Fruit fly (Drosophila melanogaster): Measurements from ENCODE around the gene CG43725.

The CG43725 gene

DNA sequence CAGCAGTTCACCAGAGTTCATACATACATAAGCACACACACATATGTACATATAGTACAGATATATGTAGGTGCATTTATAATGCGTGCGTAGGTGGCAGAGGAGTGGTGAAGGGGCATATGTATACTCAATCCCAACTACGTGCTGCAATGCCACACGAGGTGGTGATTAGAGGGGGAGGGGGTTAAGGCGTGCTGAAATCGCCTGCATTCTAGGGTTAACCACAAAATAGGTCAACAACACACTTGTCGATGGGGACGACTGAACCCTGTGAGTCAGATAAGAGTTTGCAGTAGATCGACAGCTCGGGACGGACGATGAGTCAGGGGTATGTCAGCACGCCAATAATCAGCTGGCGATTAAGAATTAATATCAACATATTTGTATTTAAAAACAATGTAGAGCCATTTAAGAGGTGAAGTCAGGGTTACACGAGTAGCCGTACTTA is 29.8 kb upstream of the CG43725 start (continued):
- TF ChIP-seq esg (GFP tag; conservative IDR thresholded peaks at IDR 0.05) (no peak), Eip74EF (GFP tag; optimal IDR thresholded peaks at IDR 0.05) (no peak), hbn (GFP tag; IDR thresholded peaks at IDR 0.05; ENCODE audit: partially characterized antibody) (no peak), Sin3A (optimal IDR thresholded peaks at IDR 0.05) (no peak), CG17361 (GFP tag; IDR thresholded peaks at IDR 0.05) (no peak), CG32772 (GFP tag; IDR thresholded peaks at IDR 0.05) (no peak), Adf1 (GFP tag; IDR thresholded peaks at IDR 0.05) (no peak), slp2 (GFP tag; optimal IDR thresholded peaks at IDR 0.05) (no peak), CG12071 (GFP tag; optimal IDR thresholded peaks at IDR 0.05) (no peak), Max (GFP tag; optimal IDR thresholded peaks at IDR 0.05) (no peak), Elba2 (GFP tag; optimal IDR thresholded peaks at IDR 0.05) (no peak), BEAF-32 (GFP tag; optimal IDR thresholded peaks at IDR 0.05) (no peak)

dm6 chr2L:11046051-11046450 is 29.3 kb upstream of the CG43725 start:
- TF ChIP-seq ftz-f1 (GFP tag; optimal IDR thresholded peaks at IDR 0.05) (no peak), CG10267 (tag; optimal IDR thresholded peaks at IDR 0.05) (no peak), eve (GFP tag; optimal IDR thresholded peaks at IDR 0.05) (peak in 1 of 2 experiments; percentile 1), crol (GFP tag; IDR thresholded peaks at IDR 0.05) (no peak), CG10462 (GFP tag; optimal IDR thresholded peaks at IDR 0.05) (no peak), CG17568 (GFP tag; optimal IDR thresholded peaks at IDR 0.05) (no peak), Hey (tag; optimal IDR thresholded peaks at IDR 0.05) (no peak), vvl (GFP tag; IDR thresholded peaks at IDR 0.05) (0 out of 2 replicates have a peak, but pooled peaks have one; percentile 7), CG4360 (GFP tag; IDR thresholded peaks at IDR 0.05) (peak; percentile 37; the same call in 1 of the 2 replicates), Dbx (GFP tag; IDR thresholded peaks at IDR 0.05) (no peak), CG9437 (GFP tag; optimal IDR thresholded peaks at IDR 0.05) (no peak)

DNA sequence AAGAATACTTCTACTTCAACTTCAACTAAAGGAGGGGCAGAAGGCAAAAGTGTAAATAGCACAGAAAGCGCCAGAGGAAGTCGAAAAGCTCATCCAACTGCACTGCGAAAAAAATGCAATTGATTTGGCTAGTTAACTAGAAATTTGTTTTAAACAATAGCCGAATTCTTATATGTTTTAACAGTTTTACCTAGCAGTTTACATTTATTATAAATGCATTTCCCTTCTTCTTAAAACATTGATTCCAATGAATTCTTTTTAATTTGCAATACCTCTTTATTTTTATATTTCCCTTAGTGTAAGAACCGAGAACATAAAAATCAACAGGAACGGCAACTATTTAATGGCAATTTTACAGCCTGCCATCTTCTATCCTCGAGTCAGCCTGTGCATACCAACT is 27.0 kb upstream of the CG43725 start:
- TF ChIP-seq CG18262 (tag; optimal IDR thresholded peaks at IDR 0.05): no peak
- TF ChIP-seq CG7786 (GFP tag; optimal IDR thresholded peaks at IDR 0.05): no peak
- no peak for TF ChIP-seq ab (GFP tag; optimal IDR thresholded peaks at IDR 0.05)
- TF ChIP-seq CG15269 (tag; optimal IDR thresholded peaks at IDR 0.05): no peak
- TF ChIP-seq her (GFP tag; optimal IDR thresholded peaks at IDR 0.05): no peak

dm6 chr2L:11049723-11050122 is 25.6 kb upstream of the CG43725 start:
- TF ChIP-seq inv (GFP tag; IDR thresholded peaks at IDR 0.05; ENCODE audit: partially characterized antibody) (no peak), kni (GFP tag; optimal IDR thresholded peaks at IDR 0.05) (peak; percentile 29), so (GFP tag; IDR thresholded peaks at IDR 0.05) (no peak), CG3995 (GFP tag; optimal IDR thresholded peaks at IDR 0.05) (no peak), CG8281 (tag; optimal IDR thresholded peaks at IDR 0.05) (peak; percentile 52), CG17186 (GFP tag; optimal IDR thresholded peaks at IDR 0.05) (no peak), chinmo (GFP tag; IDR thresholded peaks at IDR 0.05; ENCODE audit: partially characterized antibody) (0 out of 4 replicates have a peak, but pooled peaks have one; percentile 11), crol (GFP tag; IDR thresholded peaks at IDR 0.05) (peak; percentile 59), CG2712 (tag; optimal IDR thresholded peaks at IDR 0.05) (no peak), vvl (GFP tag; IDR thresholded peaks at IDR 0.05) (peak; percentile 59), CG17385 (GFP tag; optimal IDR thresholded peaks at IDR 0.05) (peak; percentile 15)
